Worm (Caenorhabditis elegans) whole organism, young adult: Measurements from ENCODE around the gene ppm-1.A.

ENCODE experiments used
- bed-2 ChIP-seq: fragments of 200-800 bp; sonication (Bioruptor generic); IDR thresholded peaks from 2 replicates; pipeline ENCODE4 v1.3.6; 2022; ENCODE audit warnings: missing genetic modification reagents, missing genetic modification characterization, missing compliant biosample characterization
- hsf-1 ChIP-seq: fragments of 200-800 bp; sonication (Bioruptor generic); IDR thresholded peaks from 2 replicates; pipeline ENCODE4 v1.3.6; 2022; ENCODE audit warnings: missing genetic modification reagents, missing genetic modification characterization, missing compliant biosample characterization

DNA sequence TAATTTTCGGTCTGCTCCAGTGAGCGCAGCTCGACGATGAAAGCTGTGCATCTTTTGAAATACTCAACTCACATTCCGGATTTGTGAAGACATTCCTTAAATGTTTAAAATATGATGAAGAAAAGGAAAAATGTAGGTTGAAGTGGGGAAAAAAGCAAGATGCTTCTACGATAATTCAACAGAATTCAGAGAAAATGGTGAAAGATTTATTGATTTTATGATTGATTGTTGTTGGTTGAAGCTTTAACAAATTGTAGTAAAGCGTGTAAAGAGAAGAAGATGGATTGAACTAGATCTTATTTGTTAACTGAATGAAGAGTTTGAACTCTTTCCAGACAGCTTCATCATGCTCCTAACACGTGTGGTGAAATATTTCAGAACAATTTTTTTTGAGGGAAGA lies 46.2 kb downstream of the ppm-1.A start, which contains the start of gene ncx-5:
- TF ChIP-seq bed-2 (GFP tag; lab: Robert Waterston, UW) (no peak), hsf-1 (GFP tag; lab: Robert Waterston, UW) (no peak)
